Fruit fly (Drosophila melanogaster) whole organism, embryonic: ENCODE data around the gene dod.
A peak's percentile ranks its signal among the peaks of the same experiment; 100 is the strongest.

Experiments
- Adf1 ChIP-seq: fragments of 200-800 bp; sonication (Bioruptor generic); IDR thresholded peaks from 2 replicates; pipeline ENCODE4 v1.3.6; 2022; ENCODE audit warnings: missing biosample characterization, missing genetic modification characterization
- Antp ChIP-seq: fragments of 200-800 bp; sonication (Bioruptor generic); optimal IDR thresholded peaks from 3 replicates; lab custom pipeline; 2016; ENCODE audit warnings: missing biosample characterization, missing genetic modification characterization
- Atf6 ChIP-seq: fragments of 200-800 bp; sonication (Bioruptor generic); IDR thresholded peaks from 2 replicates; pipeline ENCODE4 v1.3.6; 2022; ENCODE audit warnings: missing biosample characterization, missing genetic modification characterization
- CG10147 ChIP-seq: fragments of 200-800 bp; sonication (Bioruptor generic); optimal IDR thresholded peaks from 2 replicates; lab custom pipeline; 2019; ENCODE audit warnings: missing biosample characterization, mild to moderate bottlenecking, missing genetic modification characterization, moderate library complexity
- CG10979 ChIP-seq: fragments of 200-800 bp; sonication (Bioruptor generic); optimal IDR thresholded peaks from 2 replicates; lab custom pipeline; 2018; ENCODE audit warnings: missing biosample characterization, mild to moderate bottlenecking, missing genetic modification characterization, moderate library complexity
- CG11247 ChIP-seq: fragments of 200-800 bp; sonication (Bioruptor generic); IDR thresholded peaks from 2 replicates; pipeline ENCODE4 v1.3.6; 2022; ENCODE audit warnings: missing biosample characterization, missing genetic modification characterization
- CG11723 ChIP-seq: fragments of 200-800 bp; sonication (Bioruptor generic); optimal IDR thresholded peaks from 2 replicates; lab custom pipeline; 2017; ENCODE audit warnings: missing biosample characterization, mild to moderate bottlenecking, missing genetic modification characterization
- CG12071 ChIP-seq: fragments of 200-800 bp; sonication (Bioruptor generic); optimal IDR thresholded peaks from 3 replicates; lab custom pipeline; 2018; ENCODE audit warnings: missing biosample characterization, mild to moderate bottlenecking, missing genetic modification characterization
- CG12155 ChIP-seq: fragments of 200-800 bp; sonication (Bioruptor generic); optimal IDR thresholded peaks from 3 replicates; lab custom pipeline; 2016; ENCODE audit warnings: missing biosample characterization, missing genetic modification characterization
- CG14710 ChIP-seq: fragments of 200-800 bp; sonication (Bioruptor generic); optimal IDR thresholded peaks from 3 replicates; lab custom pipeline; 2019; ENCODE audit warnings: missing biosample characterization, mild to moderate bottlenecking, missing genetic modification characterization, moderate library complexity
- CG15073 ChIP-seq: fragments of 200-800 bp; sonication (Bioruptor generic); optimal IDR thresholded peaks from 2 replicates; lab custom pipeline; 2016; ENCODE audit warnings: missing biosample characterization, missing genetic modification characterization
- CG1529 ChIP-seq: fragments of 200-800 bp; sonication (Bioruptor generic); optimal IDR thresholded peaks from 3 replicates; lab custom pipeline; 2018; ENCODE audit warnings: missing biosample characterization, missing genetic modification characterization
- CG17385 ChIP-seq: fragments of 200-800 bp; sonication (Bioruptor generic); optimal IDR thresholded peaks from 3 replicates; lab custom pipeline; 2018; ENCODE audit warnings: missing biosample characterization, mild to moderate bottlenecking, missing genetic modification characterization
- CG18599 ChIP-seq: fragments of 200-800 bp; sonication (Bioruptor generic); optimal IDR thresholded peaks from 3 replicates; lab custom pipeline; 2017; ENCODE audit warnings: missing biosample characterization, missing genetic modification characterization, mild to moderate bottlenecking, moderate library complexity, missing genetic modification reagents
- CG34376 ChIP-seq: fragments of 200-800 bp; sonication (Bioruptor generic); optimal IDR thresholded peaks from 2 replicates; lab custom pipeline; 2018; ENCODE audit warnings: missing biosample characterization, mild to moderate bottlenecking, missing genetic modification characterization
- CG42726 ChIP-seq: fragments of 200-800 bp; sonication (Bioruptor generic); IDR thresholded peaks from 2 replicates; pipeline ENCODE4 v1.3.6; 2022; ENCODE audit warnings: missing biosample characterization, missing genetic modification characterization; ENCODE audit not compliant: partially characterized antibody
- CG4424 ChIP-seq: fragments of 200-800 bp; sonication (Bioruptor generic); optimal IDR thresholded peaks from 3 replicates; lab custom pipeline; 2016; ENCODE audit warnings: missing biosample characterization, missing genetic modification characterization
- CG4730 ChIP-seq: fragments of 200-800 bp; sonication (Bioruptor generic); IDR thresholded peaks from 2 replicates; pipeline ENCODE4 v1.3.6; 2022; ENCODE audit warnings: missing biosample characterization, missing genetic modification characterization
- CG6654 ChIP-seq: fragments of 200-800 bp; sonication (Bioruptor generic); optimal IDR thresholded peaks from 2 replicates; lab custom pipeline; 2017; ENCODE audit warnings: missing biosample characterization, mild to moderate bottlenecking, missing genetic modification characterization
- CG6683 ChIP-seq: fragments of 200-800 bp; sonication (Bioruptor generic); optimal IDR thresholded peaks from 2 replicates; lab custom pipeline; 2017; ENCODE audit warnings: missing biosample characterization, mild to moderate bottlenecking, missing genetic modification characterization, missing genetic modification reagents
- CG6813 ChIP-seq: fragments of 200-800 bp; sonication (Bioruptor generic); optimal IDR thresholded peaks from 2 replicates; lab custom pipeline; 2017; ENCODE audit warnings: missing biosample characterization, missing genetic modification characterization, mild to moderate bottlenecking, moderate library complexity, missing genetic modification reagents
- CG6854 ChIP-seq: fragments of 200-800 bp; sonication (Bioruptor generic); optimal IDR thresholded peaks from 3 replicates; lab custom pipeline; 2017; ENCODE audit warnings: missing biosample characterization, mild to moderate bottlenecking, missing genetic modification characterization
- CG8944 ChIP-seq: fragments of 200-800 bp; sonication (Bioruptor generic); optimal IDR thresholded peaks from 3 replicates; lab custom pipeline; 2016; ENCODE audit warnings: missing biosample characterization, missing genetic modification characterization
- CTCF ChIP-seq: fragments of 200-800 bp; sonication (Bioruptor generic); optimal IDR thresholded peaks from 2 replicates; lab custom pipeline; 2017; ENCODE audit warnings: missing biosample characterization, mild to moderate bottlenecking, missing genetic modification characterization, moderate library complexity
- Chrac-16 ChIP-seq: fragments of 200-800 bp; sonication (Bioruptor generic); optimal IDR thresholded peaks from 3 replicates; lab custom pipeline; 2016; ENCODE audit warnings: missing biosample characterization, missing genetic modification characterization
- Kr ChIP-seq: fragments of 200-800 bp; sonication (Bioruptor generic); optimal IDR thresholded peaks from 2 replicates; lab custom pipeline; 2017; ENCODE audit warnings: missing biosample characterization, mild to moderate bottlenecking, missing genetic modification characterization
- Optix ChIP-seq: fragments of 200-800 bp; sonication (Bioruptor generic); IDR thresholded peaks from 3 replicates; pipeline ENCODE4 v1.3.6; 2022; ENCODE audit warnings: missing biosample characterization, missing genetic modification characterization
- Rx ChIP-seq: fragments of 200-800 bp; sonication (Bioruptor generic); IDR thresholded peaks from 2 replicates; pipeline ENCODE4 v1.3.6; 2022; ENCODE audit warnings: missing biosample characterization, missing genetic modification characterization
- Six4 ChIP-seq: fragments of 200-800 bp; sonication (Bioruptor generic); optimal IDR thresholded peaks from 2 replicates; lab custom pipeline; 2016; ENCODE audit warnings: missing biosample characterization, missing genetic modification characterization
- Ssrp ChIP-seq: fragments of 200-800 bp; sonication (Bioruptor generic); optimal IDR thresholded peaks from 2 replicates; lab custom pipeline; 2018; ENCODE audit warnings: missing biosample characterization, mild to moderate bottlenecking, missing genetic modification characterization, moderate library complexity
- ab ChIP-seq: fragments of 200-800 bp; sonication (Bioruptor generic); optimal IDR thresholded peaks from 2 replicates; lab custom pipeline; 2016; ENCODE audit warnings: missing biosample characterization, missing genetic modification characterization
- ap ChIP-seq: fragments of 200-800 bp; sonication (Bioruptor generic); IDR thresholded peaks from 2 replicates; pipeline ENCODE4 v1.3.6; 2022; ENCODE audit warnings: missing biosample characterization, missing genetic modification characterization
- bcd ChIP-seq: fragments of 200-800 bp; sonication (Bioruptor generic); optimal IDR thresholded peaks from 2 replicates; lab custom pipeline; 2017; ENCODE audit warnings: missing biosample characterization, mild to moderate bottlenecking, missing genetic modification characterization
- caup ChIP-seq: fragments of 200-800 bp; sonication (Bioruptor generic); optimal IDR thresholded peaks from 3 replicates; lab custom pipeline; 2017; ENCODE audit warnings: missing biosample characterization, mild to moderate bottlenecking, missing genetic modification characterization, moderate library complexity; ENCODE audit not compliant: severe bottlenecking
- chif ChIP-seq, 2 experiments: fragments of 200-800 bp; sonication (Bioruptor generic); optimal IDR thresholded peaks; 3 replicates each; lab custom pipeline; 2016; ENCODE audit warnings: missing biosample characterization in 2 of 2, missing genetic modification characterization in 2 of 2
- croc ChIP-seq: fragments of 200-800 bp; sonication (Bioruptor generic); conservative IDR thresholded peaks from 3 replicates; pipeline ENCODE4 v1.3.6; 2022; ENCODE audit warnings: missing biosample characterization, missing genetic modification characterization
- dimm ChIP-seq: fragments of 200-800 bp; sonication (Bioruptor generic); IDR thresholded peaks from 2 replicates; pipeline ENCODE4 v1.3.6; 2022; ENCODE audit warnings: missing biosample characterization, missing genetic modification characterization
- dmrt99B ChIP-seq: fragments of 200-800 bp; sonication (Bioruptor generic); optimal IDR thresholded peaks from 2 replicates; lab custom pipeline; 2018; ENCODE audit warnings: missing biosample characterization, mild to moderate bottlenecking, missing genetic modification characterization, moderate library complexity
- esg ChIP-seq: fragments of 200-800 bp; sonication (Bioruptor generic); conservative IDR thresholded peaks from 2 replicates; pipeline ENCODE4 v1.3.6; 2022; ENCODE audit warnings: missing biosample characterization, missing genetic modification characterization
- eyg ChIP-seq: fragments of 200-800 bp; sonication (Bioruptor generic); optimal IDR thresholded peaks from 3 replicates; lab custom pipeline; 2016; ENCODE audit warnings: missing biosample characterization, missing genetic modification characterization
- fu2 ChIP-seq: fragments of 200-800 bp; sonication (Bioruptor generic); optimal IDR thresholded peaks from 2 replicates; lab custom pipeline; 2016; ENCODE audit warnings: missing biosample characterization, missing genetic modification characterization
- h ChIP-seq: fragments of >200 bp; optimal IDR thresholded peaks from 2 replicates; lab custom pipeline; 2017
- ind ChIP-seq: fragments of 200-800 bp; sonication (Bioruptor generic); optimal IDR thresholded peaks from 3 replicates; lab custom pipeline; 2016; ENCODE audit warnings: missing biosample characterization, missing genetic modification characterization
- nerfin-1 ChIP-seq: fragments of 200-800 bp; sonication (Bioruptor generic); optimal IDR thresholded peaks from 3 replicates; lab custom pipeline; 2019; ENCODE audit warnings: missing biosample characterization, mild to moderate bottlenecking, missing genetic modification characterization, moderate library complexity
- sens-2 ChIP-seq: fragments of 200-800 bp; sonication (Bioruptor generic); IDR thresholded peaks from 2 replicates; pipeline ENCODE4 v1.3.6; 2022; ENCODE audit warnings: missing biosample characterization, missing genetic modification characterization
- slbo ChIP-seq: fragments of 200-800 bp; sonication (Bioruptor generic); IDR thresholded peaks from 2 replicates; pipeline ENCODE4 v1.3.6; 2022; ENCODE audit warnings: missing biosample characterization, missing genetic modification characterization
- tgo ChIP-seq: fragments of 200-800 bp; sonication (Bioruptor generic); IDR thresholded peaks from 3 replicates; pipeline ENCODE4 v1.3.6; 2022; ENCODE audit warnings: missing biosample characterization, missing genetic modification characterization
- usp ChIP-seq: fragments of >200 bp; optimal IDR thresholded peaks from 2 replicates; lab custom pipeline; 2017; ENCODE audit warnings: missing biosample characterization, missing genetic modification characterization
- wor ChIP-seq: fragments of 200-800 bp; sonication (Bioruptor generic); IDR thresholded peaks from 2 replicates; pipeline ENCODE4 v1.3.6; 2022; ENCODE audit warnings: missing biosample characterization, missing genetic modification characterization
- zfh1 ChIP-seq: fragments of 200-800 bp; sonication (Bioruptor generic); IDR thresholded peaks from 3 replicates; pipeline ENCODE4 v1.3.6; 2022; ENCODE audit warnings: missing biosample characterization, missing genetic modification characterization
- zfh2 ChIP-seq: fragments of 200-800 bp; sonication (Bioruptor generic); optimal IDR thresholded peaks from 2 replicates; lab custom pipeline; 2016; ENCODE audit warnings: missing biosample characterization, missing genetic modification characterization

Gene dod

DNA sequence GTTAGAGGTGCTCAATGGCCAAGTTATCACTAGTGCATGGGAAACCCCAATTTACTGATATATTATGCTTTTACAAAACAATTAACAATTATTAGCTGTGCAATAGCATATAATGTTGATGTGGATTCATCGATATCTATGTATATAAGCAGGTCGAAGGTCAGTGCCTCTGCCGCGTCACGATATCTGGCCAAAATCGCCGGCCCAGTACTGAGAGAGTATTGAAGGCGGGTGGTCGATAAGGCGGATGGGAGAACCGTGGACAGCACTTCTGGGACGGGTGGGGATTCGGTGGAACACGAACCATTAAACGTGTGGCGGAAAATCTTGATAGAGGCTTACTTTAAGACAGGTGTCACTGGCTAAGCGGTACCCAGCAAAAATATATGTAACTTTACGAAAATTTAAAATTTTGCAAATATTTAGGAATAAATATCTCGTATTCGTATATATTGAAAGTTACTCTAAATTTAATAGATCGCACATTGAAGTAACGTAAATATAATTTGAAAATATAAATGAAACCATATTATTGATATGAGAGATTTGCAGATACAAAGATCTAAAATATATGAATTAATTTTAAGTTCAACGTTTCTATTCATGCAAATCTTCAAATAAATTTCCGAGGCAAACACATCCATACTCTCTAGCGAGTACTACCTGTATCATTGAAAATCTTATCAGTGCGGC is 22.7 kb upstream of the dod start (continued):
- TF ChIP-seq wor (GFP tag; lab: Robert Waterston, UW) (no peak), chif (GFP tag; optimal IDR thresholded peaks at IDR 0.05; lab: Kevin White, UChicago) (no peak), bcd (GFP tag; lab: Kevin White, UChicago) (peak; percentile 47), h (lab: Kevin White, UChicago) (no peak), Adf1 (peak; percentile 41; the same call in 1 of the 2 replicates), caup (peak; percentile 46), CG12071 (no peak), eyg (GFP tag; lab: Kevin White, UChicago) (no peak), CG6683 (GFP tag; lab: Kevin White, UChicago) (peak; percentile 66), CG6654 (GFP tag; lab: Kevin White, UChicago) (peak; percentile 19), CG15073 (GFP tag; lab: Kevin White, UChicago) (no peak), Antp (no peak), CG4730 (peak; percentile 29; the same call in 1 of the 2 replicates), Chrac-16 (GFP tag; lab: Kevin White, UChicago) (no peak), tgo (GFP tag; lab: Robert Waterston, UW) (peak; percentile 46; the same call in 1 of the 3 replicates), dmrt99B (peak; percentile 81), sens-2 (GFP tag; lab: Robert Waterston, UW) (no peak), ap (GFP tag; lab: Robert Waterston, UW) (no peak), CG6813 (no peak), zfh1 (GFP tag; lab: Robert Waterston, UW) (no peak), CG14710 (tag; lab: Kevin White, UChicago) (peak; percentile 49), usp (no peak), croc (peak; percentile 20; the same call in 1 of the 3 replicates), CG34376 (peak; percentile 32), nerfin-1 (tag; lab: Kevin White, UChicago) (peak; percentile 50), dimm (GFP tag; lab: Robert Waterston, UW) (no peak), Rx (no peak), CG8944 (no peak), CG10147 (GFP tag; lab: Kevin White, UChicago) (peak; percentile 54), CG10979 (peak; percentile 65), ind (GFP tag; lab: Kevin White, UChicago) (peak; percentile 54), fu2 (no peak), CG1529 (no peak), Six4 (GFP tag; lab: Kevin White, UChicago) (no peak), CG6854 (no peak), slbo (GFP tag; lab: Robert Waterston, UW) (peak; percentile 27; the same call in 1 of the 2 replicates), Ssrp (no peak), CG18599 (GFP tag; lab: Kevin White, UChicago) (peak; percentile 83), CG11723 (GFP tag; lab: Kevin White, UChicago) (no peak), Atf6 (GFP tag; lab: Robert Waterston, UW) (peak; percentile 47; the same call in 1 of the 2 replicates), CG17385 (no peak), CG4424 (GFP tag; lab: Kevin White, UChicago) (peak; percentile 51), Kr (GFP tag; lab: Kevin White, UChicago) (no peak), CG42726 (GFP tag; lab: Robert Waterston, UW) (no peak), CG12155 (GFP tag; lab: Kevin White, UChicago) (no peak), Optix (GFP tag; lab: Robert Waterston, UW) (no peak), CTCF (no peak), CG11247 (GFP tag; lab: Robert Waterston, UW) (no peak), ab (no peak), esg (peak; percentile 42; the same call in 1 of the 2 replicates), zfh2 (GFP tag; lab: Kevin White, UChicago) (no peak)
